Worm (Caenorhabditis elegans): ENCODE data around the gene pigq-1.

- no peak for TF ChIP-seq M03D4.4 (tag; optimal IDR thresholded peaks at IDR 0.05)
- no peak for TF ChIP-seq pha-4 (tag; optimal IDR thresholded peaks at IDR 0.05)
- no peak for TF ChIP-seq mep-1 (tag; optimal IDR thresholded peaks at IDR 0.05)
- TF ChIP-seq nhr-237 (tag; optimal IDR thresholded peaks at IDR 0.05): no peak
- TF ChIP-seq bed-3 (GFP tag; optimal IDR thresholded peaks at IDR 0.05): no peak
- TF ChIP-seq nhr-12 (tag; optimal IDR thresholded peaks at IDR 0.05): no peak
Observed at ce11 chrIV:11169652-11170051, 22.6 kb upstream of the pigq-1 start, which contains the start of gene nhr-67.

Data from whole organism, mixed stage, embryonic.